Fruit fly (Drosophila melanogaster) whole organism, prepupa: ENCODE measurements around the gene CG14857.

ENCODE experiments used
- Blimp-1 ChIP-seq: fragments of 200-800 bp; sonication (Bioruptor generic); optimal IDR thresholded peaks from 3 replicates; lab custom pipeline; 2017; ENCODE audit warnings: missing biosample characterization, missing genetic modification characterization, mild to moderate bottlenecking, moderate library complexity, missing genetic modification reagents
- CG16779 ChIP-seq: fragments of 200-800 bp; sonication (Bioruptor generic); optimal IDR thresholded peaks from 3 replicates; lab custom pipeline; 2017; ENCODE audit warnings: missing biosample characterization, mild to moderate bottlenecking, missing genetic modification characterization
- CG6808 ChIP-seq: fragments of 200-800 bp; sonication (Bioruptor generic); optimal IDR thresholded peaks from 3 replicates; lab custom pipeline; 2017; ENCODE audit warnings: missing biosample characterization, missing genetic modification characterization, mild to moderate bottlenecking, moderate library complexity, missing genetic modification reagents
- CG9139 ChIP-seq: fragments of 200-800 bp; sonication (Bioruptor generic); optimal IDR thresholded peaks from 3 replicates; lab custom pipeline; 2017; ENCODE audit warnings: missing biosample characterization, mild to moderate bottlenecking, missing genetic modification characterization
- achi ChIP-seq: fragments of 200-800 bp; sonication (Bioruptor generic); optimal IDR thresholded peaks from 3 replicates; lab custom pipeline; 2016; ENCODE audit warnings: missing biosample characterization, missing genetic modification characterization
- dac ChIP-seq: fragments of 200-800 bp; sonication (Bioruptor generic); optimal IDR thresholded peaks from 2 replicates; lab custom pipeline; 2017; ENCODE audit warnings: missing biosample characterization, mild to moderate bottlenecking, missing genetic modification characterization
- fd85E ChIP-seq: fragments of 200-800 bp; sonication (Bioruptor generic); optimal IDR thresholded peaks from 3 replicates; lab custom pipeline; 2016; ENCODE audit warnings: missing biosample characterization, missing genetic modification characterization
- spab ChIP-seq: fragments of 200-800 bp; sonication (Bioruptor generic); optimal IDR thresholded peaks from 2 replicates; lab custom pipeline; 2017; ENCODE audit warnings: missing biosample characterization, mild to moderate bottlenecking, missing genetic modification characterization, missing genetic modification reagents
- ss ChIP-seq, 2 experiments: fragments of 200-800 bp; sonication (Bioruptor generic); optimal IDR thresholded peaks; 2 replicates in 1 of 2; 3 replicates in 1 of 2; lab custom pipeline; 2017 to 2018; ENCODE audit warnings: mild to moderate bottlenecking in 2 of 2, missing biosample characterization in 2 of 2, missing genetic modification characterization in 2 of 2, moderate library complexity in 1 of 2
- vri ChIP-seq: fragments of 200-800 bp; sonication (Bioruptor generic); optimal IDR thresholded peaks from 3 replicates; lab custom pipeline; 2016; ENCODE audit warnings: missing biosample characterization, mild to moderate bottlenecking, missing genetic modification characterization

DNA sequence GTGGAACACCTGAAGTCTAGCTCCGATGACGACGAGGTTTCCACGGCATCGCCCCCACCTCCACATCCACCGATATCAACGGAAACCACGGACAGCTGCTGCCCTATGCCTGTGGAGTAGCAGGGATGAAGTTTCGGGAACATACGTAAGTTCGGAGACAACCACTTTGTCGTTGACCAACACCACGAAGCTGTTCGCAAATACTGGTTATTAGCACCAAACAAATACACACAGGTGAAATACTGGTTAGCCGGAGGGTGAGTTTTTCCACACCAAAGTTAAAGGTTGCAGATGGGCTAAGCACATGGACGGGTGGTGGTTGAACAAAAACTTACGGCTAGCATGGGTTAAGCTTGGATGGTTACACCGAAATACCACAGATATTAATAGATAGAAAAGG, 19.6 kb downstream of the CG14857 start:
- TF ChIP-seq fd85E (GFP tag; lab: Kevin White, UChicago) (no peak), spab (GFP tag; lab: Kevin White, UChicago) (no peak), CG6808 (GFP tag; lab: Kevin White, UChicago) (no peak), vri (no peak), CG9139 (GFP tag; lab: Kevin White, UChicago) (no peak), ss (GFP tag; optimal IDR thresholded peaks at IDR 0.05; lab: Kevin White, UChicago) (no peak), achi (GFP tag; lab: Kevin White, UChicago) (no peak), Blimp-1 (no peak), CG16779 (tag; lab: Kevin White, UChicago) (no peak), dac (GFP tag; lab: Kevin White, UChicago) (no peak)
